Worm (Caenorhabditis elegans) whole organism, L4 larva: ENCODE results near the gene T05G5.1.

ENCODE experiments used
- R02D3.7 ChIP-seq: fragments of 150-350 bp; sonication (generic microtip); optimal IDR thresholded peaks from 3 replicates; lab custom pipeline; 2014; ENCODE audit warnings: missing biosample characterization, missing genetic modification characterization
- Y5F2A.4 ChIP-seq: fragments of 200-800 bp; sonication (Bioruptor generic); optimal IDR thresholded peaks from 2 replicates; lab custom pipeline; 2018; ENCODE audit warnings: mild to moderate bottlenecking, missing genetic modification characterization, missing compliant biosample characterization
- ceh-82 ChIP-seq: sonication (generic microtip); optimal IDR thresholded peaks from 2 replicates; lab custom pipeline; 2017; ENCODE audit warnings: missing biosample characterization, missing genetic modification characterization
- ces-1 ChIP-seq: fragments of 150-350 bp; sonication (generic microtip); optimal IDR thresholded peaks from 4 replicates; lab custom pipeline; 2014; ENCODE audit warnings: missing biosample characterization, missing genetic modification reagents, missing genetic modification characterization
- egl-43 ChIP-seq: fragments of 200-800 bp; sonication (Bioruptor generic); IDR thresholded peaks from 2 replicates; pipeline ENCODE4 v1.3.6; 2022; ENCODE audit warnings: missing genetic modification reagents, missing genetic modification characterization, missing compliant biosample characterization
- fos-1 ChIP-seq: fragments of 150-350 bp; optimal IDR thresholded peaks from 2 replicates; lab custom pipeline; 2014; ENCODE audit warnings: missing biosample characterization, missing genetic modification characterization
- mdl-1 ChIP-seq, 2 experiments: fragments of 150-350 bp in 1 of 2; sonication (generic microtip) in 1 of 2; optimal IDR thresholded peaks; 2 replicates each; lab custom pipeline; 2014 to 2017; ENCODE audit warnings: missing biosample characterization in 2 of 2, missing genetic modification characterization in 2 of 2
- nhr-28 ChIP-seq: fragments of 150-350 bp; optimal IDR thresholded peaks from 2 replicates; lab custom pipeline; 2014; ENCODE audit warnings: missing biosample characterization, missing genetic modification characterization
- pha-4 ChIP-seq, 2 experiments: fragments of 150-350 bp in 1 of 2; fragments of 200-800 bp in 1 of 2; sonication (Bioruptor generic) in 1 of 2; IDR thresholded peaks in 1 of 2; optimal IDR thresholded peaks in 1 of 2; 2 replicates each; pipeline versions ENCODE4 v1.3.6 to Lab custom; 2014 to 2022; ENCODE audit warnings: missing genetic modification characterization in 2 of 2, missing genetic modification reagents in 2 of 2, missing biosample characterization in 1 of 2, missing compliant biosample characterization in 1 of 2
- skn-1 ChIP-seq: fragments of 150-350 bp; optimal IDR thresholded peaks from 2 replicates; lab custom pipeline; 2014; ENCODE audit warnings: missing biosample characterization, missing genetic modification characterization
- unc-130 ChIP-seq: sonication (generic microtip); optimal IDR thresholded peaks from 2 replicates; lab custom pipeline; 2016; ENCODE audit warnings: missing genetic modification reagents, missing genetic modification characterization, missing compliant biosample characterization

DNA sequence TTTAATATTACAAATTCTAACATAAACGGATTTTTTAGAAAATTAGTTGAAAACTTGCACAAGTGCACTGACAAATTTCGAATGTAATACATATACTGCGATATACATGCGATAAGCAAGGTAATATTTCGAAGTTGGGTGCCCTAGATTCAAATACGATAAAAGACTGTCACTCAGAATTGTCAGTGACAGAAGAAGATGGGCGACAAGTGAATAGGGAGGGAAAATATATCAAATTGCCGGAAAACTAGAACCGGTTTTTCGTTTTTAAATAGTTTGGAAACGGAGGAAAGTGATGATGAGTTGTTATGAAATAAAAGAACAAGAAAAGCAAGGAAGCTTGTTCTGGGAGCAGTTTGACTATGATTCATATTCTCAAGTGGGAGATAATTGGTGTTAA is 9.1 kb downstream of the T05G5.1 start:
- TF ChIP-seq fos-1 (tag; lab: Kevin White, UChicago): no peak
- TF ChIP-seq Y5F2A.4 (GFP tag; lab: Kevin White, UChicago): no peak
- no peak for TF ChIP-seq ceh-82 (tag; lab: Kevin White, UChicago)
- TF ChIP-seq pha-4 (GFP tag; IDR thresholded peaks at IDR 0.05; lab: Robert Waterston, UW): no peak
- TF ChIP-seq pha-4 (tag; optimal IDR thresholded peaks at IDR 0.05; lab: Kevin White, UChicago): no peak
- TF ChIP-seq ces-1 (GFP tag; lab: Kevin White, UChicago): no peak
- no peak for TF ChIP-seq unc-130 (GFP tag; lab: Kevin White, UChicago)
- no peak for TF ChIP-seq mdl-1 (tag; optimal IDR thresholded peaks at IDR 0.05; lab: Kevin White, UChicago)
- no peak for TF ChIP-seq skn-1 (tag; lab: Kevin White, UChicago)
- no peak for TF ChIP-seq R02D3.7 (tag; lab: Kevin White, UChicago)
- no peak for TF ChIP-seq egl-43 (GFP tag; lab: Robert Waterston, UW)
- TF ChIP-seq nhr-28 (tag; lab: Kevin White, UChicago): no peak
